Fruit fly (Drosophila melanogaster) whole organism, embryonic: Measurements from ENCODE around the gene CG2182.

ENCODE experiments used
- Abd-B ChIP-seq: fragments of 200-800 bp; sonication (Bioruptor generic); optimal IDR thresholded peaks from 2 replicates; lab custom pipeline; 2018; ENCODE audit warnings: missing biosample characterization, mild to moderate bottlenecking, missing genetic modification characterization, moderate library complexity
- Atf6 ChIP-seq: fragments of 200-800 bp; sonication (Bioruptor generic); IDR thresholded peaks from 2 replicates; pipeline ENCODE4 v1.3.6; 2022; ENCODE audit warnings: missing biosample characterization, missing genetic modification characterization
- B-H1 ChIP-seq: fragments of 200-800 bp; sonication (Bioruptor generic); IDR thresholded peaks from 3 replicates; pipeline ENCODE4 v1.3.6; 2022; ENCODE audit warnings: missing biosample characterization, missing genetic modification characterization
- B-H2 ChIP-seq: fragments of 200-800 bp; sonication (Bioruptor generic); optimal IDR thresholded peaks from 2 replicates; lab custom pipeline; 2018; ENCODE audit warnings: missing biosample characterization, mild to moderate bottlenecking, missing genetic modification characterization
- CG12104 ChIP-seq: fragments of 200-800 bp; sonication (Bioruptor generic); optimal IDR thresholded peaks from 3 replicates; lab custom pipeline; 2016; ENCODE audit warnings: missing biosample characterization, missing genetic modification characterization
- CG12659 ChIP-seq: fragments of 200-800 bp; sonication (Bioruptor generic); optimal IDR thresholded peaks from 3 replicates; lab custom pipeline; 2017; ENCODE audit warnings: mild to moderate bottlenecking, missing biosample characterization, missing genetic modification reagents, missing genetic modification characterization
- CG12744 ChIP-seq: fragments of 200-800 bp; sonication (Bioruptor generic); optimal IDR thresholded peaks from 2 replicates; lab custom pipeline; 2016; ENCODE audit warnings: missing biosample characterization, missing genetic modification characterization
- CG13296 ChIP-seq: fragments of 200-800 bp; sonication (Bioruptor generic); optimal IDR thresholded peaks from 3 replicates; lab custom pipeline; 2018; ENCODE audit warnings: missing biosample characterization, mild to moderate bottlenecking, missing genetic modification characterization
- CG13424 ChIP-seq: fragments of 200-800 bp; sonication (Bioruptor generic); optimal IDR thresholded peaks from 2 replicates; lab custom pipeline; 2019; ENCODE audit warnings: missing biosample characterization, mild to moderate bottlenecking, missing genetic modification characterization, moderate library complexity
- CG1529 ChIP-seq: fragments of 200-800 bp; sonication (Bioruptor generic); optimal IDR thresholded peaks from 3 replicates; lab custom pipeline; 2018; ENCODE audit warnings: missing biosample characterization, missing genetic modification characterization
- CG15514 ChIP-seq: fragments of 200-800 bp; sonication (Bioruptor generic); optimal IDR thresholded peaks from 3 replicates; lab custom pipeline; 2017; ENCODE audit warnings: missing biosample characterization, missing genetic modification characterization, mild to moderate bottlenecking, moderate library complexity, missing genetic modification reagents
- CG1602 ChIP-seq: fragments of 200-800 bp; sonication (Bioruptor generic); optimal IDR thresholded peaks from 3 replicates; lab custom pipeline; 2016; ENCODE audit warnings: missing biosample characterization, missing genetic modification characterization
- CG30403 ChIP-seq: fragments of 200-800 bp; sonication (Bioruptor generic); optimal IDR thresholded peaks from 3 replicates; lab custom pipeline; 2016; ENCODE audit warnings: missing biosample characterization, missing genetic modification characterization
- CG31441 ChIP-seq: fragments of 200-800 bp; sonication (Bioruptor generic); IDR thresholded peaks from 2 replicates; pipeline ENCODE4 v1.3.6; 2022; ENCODE audit warnings: missing biosample characterization, missing genetic modification characterization
- CG3281 ChIP-seq: fragments of 200-800 bp; sonication (Bioruptor generic); optimal IDR thresholded peaks from 3 replicates; lab custom pipeline; 2017; ENCODE audit warnings: missing biosample characterization, mild to moderate bottlenecking, missing genetic modification characterization
- CG33213 ChIP-seq: fragments of 200-800 bp; sonication (Bioruptor generic); optimal IDR thresholded peaks from 3 replicates; lab custom pipeline; 2016; ENCODE audit warnings: missing biosample characterization, missing genetic modification characterization
- CG34422 ChIP-seq: fragments of 200-800 bp; sonication (Bioruptor generic); IDR thresholded peaks from 3 replicates; pipeline ENCODE4 v1.3.6; 2022; ENCODE audit warnings: missing biosample characterization, missing genetic modification characterization
- CG4328 ChIP-seq: fragments of 200-800 bp; sonication (Bioruptor generic); optimal IDR thresholded peaks from 3 replicates; lab custom pipeline; 2017; ENCODE audit warnings: missing biosample characterization, missing genetic modification reagents, missing genetic modification characterization
- CG6765 ChIP-seq: fragments of 200-800 bp; sonication (Bioruptor generic); optimal IDR thresholded peaks from 3 replicates; lab custom pipeline; 2017; ENCODE audit warnings: missing biosample characterization, mild to moderate bottlenecking, missing genetic modification characterization
- CG7556 ChIP-seq: fragments of 200-800 bp; sonication (Bioruptor generic); optimal IDR thresholded peaks from 2 replicates; lab custom pipeline; 2017; ENCODE audit warnings: missing biosample characterization, mild to moderate bottlenecking, missing genetic modification characterization
- CG8388 ChIP-seq: fragments of 200-800 bp; sonication (Bioruptor generic); optimal IDR thresholded peaks from 2 replicates; lab custom pipeline; 2019; ENCODE audit warnings: missing biosample characterization, mild to moderate bottlenecking, missing genetic modification characterization, moderate library complexity
- CG9797 ChIP-seq: fragments of 200-800 bp; sonication (Bioruptor generic); optimal IDR thresholded peaks from 3 replicates; lab custom pipeline; 2018; ENCODE audit warnings: missing biosample characterization, mild to moderate bottlenecking, missing genetic modification characterization
- D ChIP-seq, 2 experiments: fragments of 200-800 bp in 1 of 2; fragments of >200 bp in 1 of 2; sonication (Bioruptor generic) in 1 of 2; optimal IDR thresholded peaks; 2 replicates in 1 of 2; 3 replicates in 1 of 2; lab custom pipeline; 2017; ENCODE audit warnings: mild to moderate bottlenecking in 1 of 2, missing biosample characterization in 1 of 2, missing genetic modification characterization in 1 of 2, missing genetic modification reagents in 1 of 2
- Deaf1 ChIP-seq: fragments of 200-800 bp; optimal IDR thresholded peaks from 3 replicates; lab custom pipeline; 2019; ENCODE audit warnings: missing biosample characterization, mild to moderate bottlenecking, missing genetic modification characterization, moderate library complexity
- Dip2 ChIP-seq: fragments of 200-800 bp; sonication (Bioruptor generic); IDR thresholded peaks from 2 replicates; pipeline ENCODE4 v1.3.6; 2022; ENCODE audit warnings: missing biosample characterization, missing genetic modification characterization
- HLH3B ChIP-seq: fragments of 200-800 bp; sonication (Bioruptor generic); IDR thresholded peaks from 2 replicates; pipeline ENCODE4 v1.3.6; 2022; ENCODE audit warnings: missing biosample characterization, missing genetic modification characterization
- Hmr ChIP-seq: fragments of 200-800 bp; sonication (Bioruptor generic); optimal IDR thresholded peaks from 3 replicates; lab custom pipeline; 2017; ENCODE audit warnings: mild to moderate bottlenecking, missing biosample characterization, missing genetic modification reagents, missing genetic modification characterization
- MTF-1 ChIP-seq: fragments of 200-800 bp; sonication (Bioruptor generic); optimal IDR thresholded peaks from 2 replicates; lab custom pipeline; 2018; ENCODE audit warnings: missing biosample characterization, mild to moderate bottlenecking, missing genetic modification characterization, borderline replicate concordance
- Pdp1 ChIP-seq, 2 experiments: fragments of 200-800 bp; sonication (Bioruptor generic); optimal IDR thresholded peaks; 3 replicates each; lab custom pipeline; 2016; ENCODE audit warnings: missing biosample characterization in 2 of 2, missing genetic modification characterization in 2 of 2, mild to moderate bottlenecking in 1 of 2, moderate library complexity in 1 of 2
- Rfx ChIP-seq: fragments of 200-800 bp; sonication (Bioruptor generic); IDR thresholded peaks from 2 replicates; pipeline ENCODE4 v1.3.6; 2022; ENCODE audit warnings: missing biosample characterization, missing genetic modification characterization
- Sox102F ChIP-seq: fragments of 200-800 bp; sonication (Bioruptor generic); optimal IDR thresholded peaks from 2 replicates; lab custom pipeline; 2018; ENCODE audit warnings: missing biosample characterization, mild to moderate bottlenecking, missing genetic modification characterization, moderate library complexity
- ato ChIP-seq: fragments of 200-800 bp; sonication (Bioruptor generic); IDR thresholded peaks from 2 replicates; pipeline ENCODE4 v1.3.6; 2022; ENCODE audit warnings: missing biosample characterization, missing genetic modification characterization; ENCODE audit not compliant: partially characterized antibody
- cato ChIP-seq: fragments of 200-800 bp; sonication (Bioruptor generic); optimal IDR thresholded peaks from 2 replicates; lab custom pipeline; 2016; ENCODE audit warnings: missing biosample characterization, missing genetic modification characterization, borderline replicate concordance
- chm ChIP-seq: fragments of 200-800 bp; sonication (Bioruptor generic); IDR thresholded peaks from 2 replicates; pipeline ENCODE4 v1.3.6; 2022; ENCODE audit warnings: missing biosample characterization, missing genetic modification characterization
- disco-r ChIP-seq: fragments of 200-800 bp; sonication (Bioruptor generic); optimal IDR thresholded peaks from 2 replicates; lab custom pipeline; 2016; ENCODE audit warnings: missing biosample characterization, missing genetic modification characterization
- dysf ChIP-seq: fragments of 200-800 bp; sonication (Bioruptor generic); IDR thresholded peaks from 3 replicates; pipeline ENCODE4 v1.3.6; 2022; ENCODE audit warnings: missing biosample characterization, missing genetic modification characterization
- fu2 ChIP-seq: fragments of 200-800 bp; sonication (Bioruptor generic); optimal IDR thresholded peaks from 2 replicates; lab custom pipeline; 2016; ENCODE audit warnings: missing biosample characterization, missing genetic modification characterization
- gce ChIP-seq: fragments of 200-800 bp; sonication (Bioruptor generic); IDR thresholded peaks from 3 replicates; pipeline ENCODE4 v1.3.6; 2022; ENCODE audit warnings: missing biosample characterization, missing genetic modification characterization
- gem ChIP-seq: fragments of 200-800 bp; sonication (Bioruptor generic); optimal IDR thresholded peaks from 2 replicates; lab custom pipeline; 2019; ENCODE audit warnings: missing biosample characterization, mild to moderate bottlenecking, missing genetic modification characterization, moderate library complexity
- ken ChIP-seq: fragments of 200-800 bp; sonication (Bioruptor generic); IDR thresholded peaks from 3 replicates; pipeline ENCODE4 v1.3.6; 2022; ENCODE audit warnings: missing biosample characterization, missing genetic modification characterization
- lov ChIP-seq, 2 experiments: fragments of 200-800 bp in 1 of 2; fragments of >200 bp in 1 of 2; sonication (Bioruptor generic) in 1 of 2; IDR thresholded peaks in 1 of 2; optimal IDR thresholded peaks in 1 of 2; 2 replicates in 1 of 2; 3 replicates in 1 of 2; pipeline versions ENCODE4 v1.3.6 to Lab custom; 2017 to 2022; ENCODE audit warnings: missing biosample characterization in 1 of 2, missing genetic modification characterization in 1 of 2
- prd ChIP-seq, 3 experiments: fragments of >200 bp in 2 of 3; fragments of 200-800 bp in 1 of 3; sonication (Bioruptor generic) in 1 of 3; optimal IDR thresholded peaks in 2 of 3; IDR thresholded peaks in 1 of 3; 2 replicates in 2 of 3; 3 replicates in 1 of 3; pipeline versions ENCODE4 v1.3.6 to Lab custom; 2017 to 2022; ENCODE audit warnings: missing biosample characterization in 1 of 3, missing genetic modification characterization in 1 of 3
- psq ChIP-seq: fragments of 200-800 bp; sonication (Bioruptor generic); optimal IDR thresholded peaks from 2 replicates; lab custom pipeline; 2017; ENCODE audit warnings: missing biosample characterization, missing genetic modification characterization
- ro ChIP-seq: fragments of 200-800 bp; sonication (Bioruptor generic); IDR thresholded peaks from 2 replicates; pipeline ENCODE4 v1.3.6; 2022; ENCODE audit warnings: missing biosample characterization, missing genetic modification characterization
- sc ChIP-seq, 3 experiments: fragments of >200 bp in 2 of 3; fragments of 200-800 bp in 1 of 3; sonication (Bioruptor generic) in 1 of 3; optimal IDR thresholded peaks; 2 replicates in 2 of 3; 3 replicates in 1 of 3; lab custom pipeline; 2017; ENCODE audit warnings: mild to moderate bottlenecking in 1 of 3, missing biosample characterization in 1 of 3, missing genetic modification characterization in 1 of 3, missing genetic modification reagents in 1 of 3
- ttk ChIP-seq: fragments of 200-800 bp; sonication (Bioruptor generic); IDR thresholded peaks from 2 replicates; pipeline ENCODE4 v2.1.2; 2022; ENCODE audit warnings: missing biosample characterization, missing genetic modification characterization
- unc-4 ChIP-seq: fragments of 200-800 bp; sonication (Bioruptor generic); IDR thresholded peaks from 2 replicates; pipeline ENCODE4 v1.3.6; 2022; ENCODE audit warnings: missing biosample characterization, missing genetic modification characterization; ENCODE audit not compliant: partially characterized antibody
- z ChIP-seq: fragments of 200-800 bp; sonication (Bioruptor generic); IDR thresholded peaks from 3 replicates; pipeline ENCODE4 v1.3.6; 2022; ENCODE audit warnings: missing biosample characterization, missing genetic modification characterization

Gene CG2182

dm6 chr3R:5606477-5606876, 53.2 kb downstream of the CG2182 start, which contains the start of gene asl (continued):
- TF ChIP-seq CG12104 = peak; percentile 40
- peak; percentile 71 for TF ChIP-seq CG15514 (GFP tag; lab: Kevin White, UChicago)
- TF ChIP-seq chm (GFP tag; lab: Robert Waterston, UW) = no peak
- no peak for TF ChIP-seq CG1529 (GFP tag; lab: Kevin White, UChicago)
- peak; percentile 57 for TF ChIP-seq CG8388 (GFP tag; lab: Kevin White, UChicago)
- peak; percentile 54 to 59 for TF ChIP-seq Pdp1 (GFP tag; optimal IDR thresholded peaks at IDR 0.05; lab: Kevin White, UChicago)
- no peak for TF ChIP-seq HLH3B (GFP tag; lab: Robert Waterston, UW)
- peak; percentile 61 for TF ChIP-seq CG9797 (GFP tag; lab: Kevin White, UChicago)
- peak; percentile 61 for TF ChIP-seq CG3281 (GFP tag; lab: Kevin White, UChicago)
- peak; percentile 79 for TF ChIP-seq gem
- no peak for TF ChIP-seq Dip2 (GFP tag; lab: Robert Waterston, UW)
- TF ChIP-seq B-H1 = no peak
- TF ChIP-seq B-H2 = peak; percentile 33
- TF ChIP-seq Hmr = no peak
- no peak for TF ChIP-seq lov (optimal IDR thresholded peaks at IDR 0.05; lab: Kevin White, UChicago)
- 0 out of 3 replicates have a peak, but pooled peaks have one; percentile 50 for TF ChIP-seq lov (GFP tag; IDR thresholded peaks at IDR 0.05; lab: Robert Waterston, UW)
- TF ChIP-seq ttk (GFP tag; lab: Robert Waterston, UW) = no peak
- peak; percentile 64; the same call in 1 of the 3 replicates for TF ChIP-seq CG34422 (GFP tag; lab: Robert Waterston, UW)
- peak; percentile 66 for TF ChIP-seq CG33213
- no peak for TF ChIP-seq ro (GFP tag; lab: Robert Waterston, UW)
- peak; percentile 5 for TF ChIP-seq CG6765 (GFP tag; lab: Kevin White, UChicago)
- peak; percentile 33 for TF ChIP-seq CG7556 (GFP tag; lab: Kevin White, UChicago)
- no peak for TF ChIP-seq z (GFP tag; lab: Robert Waterston, UW)
- TF ChIP-seq CG31441 = no peak; the same call in 1 of the 2 replicates
- no peak for TF ChIP-seq cato (GFP tag; lab: Kevin White, UChicago)
- TF ChIP-seq Rfx (GFP tag; lab: Robert Waterston, UW) = peak; percentile 79
- TF ChIP-seq MTF-1 = no peak
- peak; percentile 14 for TF ChIP-seq psq (GFP tag; lab: Kevin White, UChicago)
- TF ChIP-seq dysf (GFP tag; lab: Robert Waterston, UW) = peak; percentile 76
- TF ChIP-seq CG12744 (GFP tag; lab: Kevin White, UChicago) = peak; percentile 32
- no peak for TF ChIP-seq ato (GFP tag; lab: Robert Waterston, UW)
- TF ChIP-seq CG4328 = peak; percentile 7
- peak; percentile 79 for TF ChIP-seq CG13424 (tag; lab: Kevin White, UChicago)
- TF ChIP-seq disco-r (GFP tag; lab: Kevin White, UChicago) = peak; percentile 54
- peak; percentile 52 for TF ChIP-seq CG13296
- TF ChIP-seq unc-4 (GFP tag; lab: Robert Waterston, UW) = no peak
- no peak for TF ChIP-seq sc (optimal IDR thresholded peaks at IDR 0.05; lab: Kevin White, UChicago)
- TF ChIP-seq sc (GFP tag; optimal IDR thresholded peaks at IDR 0.05; lab: Kevin White, UChicago) = no peak
- TF ChIP-seq CG30403 (GFP tag; lab: Kevin White, UChicago) = peak; percentile 69
- TF ChIP-seq D (optimal IDR thresholded peaks at IDR 0.05; lab: Kevin White, UChicago) = no peak
- TF ChIP-seq D (GFP tag; optimal IDR thresholded peaks at IDR 0.05; lab: Kevin White, UChicago) = peak; percentile 44
- TF ChIP-seq Sox102F (GFP tag; lab: Kevin White, UChicago) = no peak
- peak; percentile 38 for TF ChIP-seq CG1602 (GFP tag; lab: Kevin White, UChicago)
- peak; percentile 65; the same call in 1 of the 3 replicates for TF ChIP-seq ken
- TF ChIP-seq Deaf1 = peak; percentile 47
- TF ChIP-seq Atf6 (GFP tag; lab: Robert Waterston, UW) = peak; percentile 56
- TF ChIP-seq fu2 (GFP tag; lab: Kevin White, UChicago) = peak; percentile 31
- TF ChIP-seq gce = 0 out of 3 replicates have a peak, but pooled peaks have one; percentile 50
- peak; percentile 88 for TF ChIP-seq CG12659 (GFP tag; lab: Kevin White, UChicago)
- TF ChIP-seq Abd-B = peak; percentile 68
- no peak for TF ChIP-seq prd (optimal IDR thresholded peaks at IDR 0.05; lab: Kevin White, UChicago)
- TF ChIP-seq prd (GFP tag; IDR thresholded peaks at IDR 0.05; lab: Robert Waterston, UW) = peak; percentile 39; the same call in 1 of the 3 replicates
